Fruit fly (Drosophila melanogaster): ENCODE results near the gene Pex19.

DNA sequence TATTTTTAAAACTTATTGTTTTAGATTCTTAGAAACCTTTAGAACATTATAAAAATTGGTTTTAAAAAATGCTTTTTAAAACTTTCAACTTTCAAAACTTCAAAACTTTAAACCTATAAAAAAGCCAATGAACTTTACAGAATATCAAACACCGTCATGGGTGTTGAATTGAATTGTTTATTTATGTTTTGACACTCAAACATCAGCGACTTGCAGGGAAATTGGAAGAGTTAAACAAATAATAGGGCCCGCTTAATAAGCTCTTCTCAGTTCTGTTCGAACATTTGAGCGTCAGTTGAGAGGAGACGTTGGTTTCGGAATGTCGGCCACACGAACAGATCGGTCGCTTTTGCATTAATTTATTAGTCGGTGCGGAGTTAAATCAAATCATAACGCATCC, 42.5 kb upstream of the Pex19 start, which contains the start of gene PLCXD:
- no peak for TF ChIP-seq CG13204 (GFP tag; optimal IDR thresholded peaks at IDR 0.05)
- TF ChIP-seq Pif1B (GFP tag; optimal IDR thresholded peaks at IDR 0.05) = no peak
- TF ChIP-seq CG12605 (GFP tag; IDR thresholded peaks at IDR 0.05) = no peak
- TF ChIP-seq fd96Ca (GFP tag; IDR thresholded peaks at IDR 0.05) = no peak
- TF ChIP-seq gl (tag; optimal IDR thresholded peaks at IDR 0.05) = no peak
- no peak for TF ChIP-seq Ets98B (GFP tag; IDR thresholded peaks at IDR 0.05)

Measured in whole organism, pupa.